Fruit fly (Drosophila melanogaster) whole organism, wandering third instar larva: Measurements from ENCODE around the gene CG14262.

ENCODE experiments used
- Sp1 ChIP-seq: fragments of 200-800 bp; sonication (Bioruptor generic); optimal IDR thresholded peaks from 3 replicates; lab custom pipeline; 2019; ENCODE audit warnings: missing biosample characterization, mild to moderate bottlenecking, missing genetic modification characterization, moderate library complexity
- dmrt93B ChIP-seq: fragments of 200-800 bp; sonication (Bioruptor generic); optimal IDR thresholded peaks from 2 replicates; lab custom pipeline; 2018; ENCODE audit warnings: missing biosample characterization, mild to moderate bottlenecking, missing genetic modification characterization
- h ChIP-seq: fragments of 200-800 bp; sonication (Bioruptor generic); optimal IDR thresholded peaks from 3 replicates; lab custom pipeline; 2016; ENCODE audit warnings: missing biosample characterization, mild to moderate bottlenecking, missing genetic modification characterization
- woc ChIP-seq: sonication (Bioruptor generic); optimal IDR thresholded peaks from 2 replicates; lab custom pipeline; 2016; ENCODE audit warnings: missing biosample characterization, mild to moderate bottlenecking, missing genetic modification characterization

Gene CG14262

DNA sequence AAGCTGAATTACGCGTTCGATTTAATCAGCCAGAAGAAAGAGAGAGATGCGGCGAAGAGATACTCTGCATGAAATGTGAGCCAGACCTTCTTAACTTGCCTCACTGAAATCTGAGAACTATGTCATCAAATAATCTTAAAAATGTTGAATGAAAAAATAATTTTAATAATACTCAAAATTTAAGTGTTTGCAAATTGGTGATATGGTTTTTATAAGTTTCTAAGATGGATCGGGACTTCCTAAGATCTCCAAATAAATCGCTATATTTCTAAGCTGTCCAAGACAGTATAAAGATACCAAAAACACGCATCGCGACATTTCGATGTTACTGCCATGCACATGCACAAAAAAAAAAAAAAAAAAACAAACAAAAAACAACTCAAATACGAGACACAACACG, 50.3 kb downstream of the CG14262 start:
- TF ChIP-seq dmrt93B (GFP tag; lab: Kevin White, UChicago) (peak; percentile 6), woc (GFP tag; lab: Kevin White, UChicago) (peak; percentile 47), h (GFP tag; lab: Kevin White, UChicago) (peak; percentile 0), Sp1 (GFP tag; lab: Kevin White, UChicago) (no peak)
